Fruit fly (Drosophila melanogaster): ENCODE data around the gene Sarm.

Sarm gene

DNA sequence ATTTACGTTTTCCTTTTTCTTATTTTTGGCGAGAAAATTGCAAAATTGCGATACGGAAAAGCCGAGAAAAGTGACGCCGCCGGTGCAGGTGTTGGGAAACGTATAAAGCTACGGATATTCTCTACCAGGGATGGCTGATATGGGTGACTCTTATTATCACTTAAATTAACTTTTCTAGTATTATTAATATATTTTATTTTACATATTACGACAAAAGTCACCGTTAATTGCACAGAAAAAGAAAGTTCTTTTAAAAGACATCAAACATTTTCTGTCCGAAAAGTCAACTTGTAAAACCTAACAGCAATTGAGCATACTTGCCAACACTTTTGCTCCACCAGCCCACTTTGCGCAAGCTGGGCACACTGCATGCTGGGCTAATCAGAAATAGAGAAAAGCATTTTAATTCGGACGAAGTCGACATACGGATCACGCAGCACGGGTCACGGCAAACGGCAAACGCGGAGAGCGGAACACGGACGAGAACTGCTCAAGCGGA is 64.1 kb downstream of the Sarm start, which contains the start of the genes Cds and Uba2 (continued):
- TF ChIP-seq CG43689 (GFP tag; IDR thresholded peaks at IDR 0.05) (0 out of 2 replicates have a peak, but pooled peaks have one; percentile 38), crol (GFP tag; IDR thresholded peaks at IDR 0.05) (peak; percentile 57), CG7839 (tag; optimal IDR thresholded peaks at IDR 0.05) (peak; percentile 91), Lhr (GFP tag; optimal IDR thresholded peaks at IDR 0.05) (peak; percentile 83), CG2120 (GFP tag; optimal IDR thresholded peaks at IDR 0.05) (peak; percentile 95), tup (GFP tag; optimal IDR thresholded peaks at IDR 0.05) (peak; percentile 81), H15 (GFP tag; IDR thresholded peaks at IDR 0.05) (peak; percentile 78; the same call in 2 of the 3 replicates), amos (GFP tag; IDR thresholded peaks at IDR 0.05; ENCODE audit: partially characterized antibody) (peak; percentile 39; the same call in 1 of the 2 replicates), Doc3 (GFP tag; IDR thresholded peaks at IDR 0.05; ENCODE audit: partially characterized antibody) (peak; percentile 35; the same call in 1 of the 3 replicates), bigmax (GFP tag; optimal IDR thresholded peaks at IDR 0.05) (peak; percentile 32), bsh (GFP tag; optimal IDR thresholded peaks at IDR 0.05) (peak in 1 of 2 experiments; percentile 91), gt (GFP tag; IDR thresholded peaks at IDR 0.05) (peak; percentile 62; the same call in 1 of the 2 replicates), CG9215 (GFP tag; IDR thresholded peaks at IDR 0.05) (peak; percentile 93), CG11696 (GFP tag; IDR thresholded peaks at IDR 0.05) (peak; percentile 67), E2f1 (GFP tag; IDR thresholded peaks at IDR 0.05) (peak; percentile 88), ase (GFP tag; IDR thresholded peaks at IDR 0.05) (peak; percentile 85), MESR4 (GFP tag; optimal IDR thresholded peaks at IDR 0.05) (peak; percentile 95), CG4282 (GFP tag; optimal IDR thresholded peaks at IDR 0.05) (peak; percentile 38), CG1647 (GFP tag; optimal IDR thresholded peaks at IDR 0.05) (peak; percentile 54), CG9817 (tag; optimal IDR thresholded peaks at IDR 0.05) (peak; percentile 97), sens (GFP tag) (peak; percentile 96), eyg (GFP tag; optimal IDR thresholded peaks at IDR 0.05) (peak; percentile 59), Side (GFP tag; optimal IDR thresholded peaks at IDR 0.05) (peak; percentile 69), CG12236 (GFP tag; optimal IDR thresholded peaks at IDR 0.05) (peak; percentile 5), Gsc (GFP tag; IDR thresholded peaks at IDR 0.05) (peak; percentile 62; the same call in 1 of the 2 replicates), CG9876 (GFP tag; optimal IDR thresholded peaks at IDR 0.05) (peak; percentile 58), CG17912 (GFP tag; optimal IDR thresholded peaks at IDR 0.05) (peak; percentile 83), Mes4 (GFP tag; optimal IDR thresholded peaks at IDR 0.05) (peak; percentile 60), nom (GFP tag; optimal IDR thresholded peaks at IDR 0.05) (peak; percentile 86), scrt (GFP tag; optimal IDR thresholded peaks at IDR 0.05) (peak; percentile 82), z (GFP tag; IDR thresholded peaks at IDR 0.05) (0 out of 3 replicates have a peak, but pooled peaks have one; percentile 24), CG2712 (tag; optimal IDR thresholded peaks at IDR 0.05) (peak; percentile 94), CG10543 (GFP tag; optimal IDR thresholded peaks at IDR 0.05) (peak; percentile 97), CG14441 (GFP tag; IDR thresholded peaks at IDR 0.05) (peak; percentile 91), ind (GFP tag; optimal IDR thresholded peaks at IDR 0.05) (peak; percentile 96), schlank (tag; optimal IDR thresholded peaks at IDR 0.05) (peak; percentile 80), twi (tag; optimal IDR thresholded peaks at IDR 0.05) (peak; percentile 82), CG9727 (GFP tag; optimal IDR thresholded peaks at IDR 0.05) (peak; percentile 91), unc-4 (GFP tag; IDR thresholded peaks at IDR 0.05; ENCODE audit: partially characterized antibody) (0 out of 2 replicates have a peak, but pooled peaks have one; percentile 29), CG16813 (GFP tag; IDR thresholded peaks at IDR 0.05; ENCODE audit: partially characterized antibody) (peak; percentile 39; the same call in 1 of the 3 replicates), slou (GFP tag; optimal IDR thresholded peaks at IDR 0.05) (peak; percentile 92), sim (GFP tag; IDR thresholded peaks at IDR 0.05) (0 out of 2 replicates have a peak, but pooled peaks have one; percentile 28), CG3726 (GFP tag; IDR thresholded peaks at IDR 0.05) (peak; percentile 75; the same call in 2 of the 3 replicates), CG7963 (GFP tag; IDR thresholded peaks at IDR 0.05; ENCODE audit: partially characterized antibody) (no peak), CG7556 (GFP tag; optimal IDR thresholded peaks at IDR 0.05) (peak; percentile 89), trh (GFP tag; optimal IDR thresholded peaks at IDR 0.05) (peak; percentile 71), YL-1 (GFP tag; optimal IDR thresholded peaks at IDR 0.05) (peak; percentile 95), CG14050 (GFP tag; IDR thresholded peaks at IDR 0.05) (peak; percentile 86), CG15601 (tag; optimal IDR thresholded peaks at IDR 0.05) (peak; percentile 89)

All from whole organism, embryonic.